Worm (Caenorhabditis elegans): ENCODE results near the gene W02D7.5.
"Not testable (repeated sequence)": the region's sequence is repeated elsewhere in the genome, so short reads cannot be mapped to it uniquely, and the experiment has no call there.

Gene W02D7.5

DNA sequence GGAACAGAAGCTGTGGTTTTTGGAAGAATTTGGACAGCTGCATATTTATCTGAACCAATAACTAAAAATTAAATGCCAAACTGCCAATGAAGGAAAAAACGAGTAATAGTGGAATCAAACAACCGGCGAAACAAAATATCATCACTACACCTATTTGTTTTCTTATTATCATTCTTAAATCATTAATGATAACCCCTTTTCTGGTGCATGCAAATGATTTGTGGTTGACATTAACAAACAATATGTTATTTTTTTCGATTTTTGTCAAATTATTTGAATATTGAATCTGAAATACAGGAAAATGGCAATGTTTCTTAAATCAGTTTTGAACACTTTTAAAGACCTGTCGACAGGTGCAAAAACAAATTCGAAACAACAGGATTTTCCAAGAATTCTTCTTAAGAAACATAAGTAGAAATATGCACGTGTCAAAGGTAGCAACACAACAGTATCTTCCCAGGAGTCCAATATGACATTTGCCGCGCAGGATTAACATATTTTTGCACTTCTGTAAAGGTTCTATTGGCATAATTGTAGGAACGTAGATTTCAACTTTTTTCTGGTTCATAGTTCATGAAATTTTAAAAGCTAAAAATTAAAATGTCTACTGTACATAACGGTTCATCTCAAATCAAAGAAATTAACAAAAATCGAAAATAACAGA, at the start of gene W02D7.5:
TSS of gene W02D7.5 (minus strand) at position 51 of the 664 bp plus-strand sequence.
- TF ChIP-seq unc-39 (tag; optimal IDR thresholded peaks at IDR 0.05) (no peak), lin-13 (tag; optimal IDR thresholded peaks at IDR 0.05) (no peak), lin-32 (GFP tag; optimal IDR thresholded peaks at IDR 0.05) (no peak), sptf-1 (tag; optimal IDR thresholded peaks at IDR 0.05) (no peak), cnd-1 (tag; optimal IDR thresholded peaks at IDR 0.05) (no peak), nhr-76 (tag; optimal IDR thresholded peaks at IDR 0.05) (no peak)

DNA sequence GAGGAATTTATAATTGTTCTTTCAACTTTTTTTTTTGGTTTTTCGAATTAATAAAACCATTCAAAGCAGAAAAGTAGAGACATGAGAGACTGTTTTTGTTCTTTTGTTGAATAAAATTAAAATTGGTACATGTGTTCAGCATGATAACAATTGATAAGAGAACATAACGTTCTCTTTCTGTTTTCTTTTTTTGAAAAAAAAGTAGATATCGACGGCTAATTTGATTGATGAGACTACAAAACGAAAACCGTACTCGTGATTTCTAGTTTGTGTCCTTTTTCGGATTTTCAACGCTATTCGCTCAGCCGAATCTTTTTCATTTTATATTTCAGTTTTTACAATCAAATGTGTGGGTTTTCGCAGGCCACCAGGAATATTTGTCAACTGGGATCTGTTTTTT, 46.4 kb upstream of the W02D7.5 start, which contains the start of gene C08D8.1:
TSS of gene C08D8.1 (plus strand) at position 324 of the 400 bp plus-strand sequence.
- TF ChIP-seq nhr-12 (tag; optimal IDR thresholded peaks at IDR 0.05) (no peak), unc-120 (tag; optimal IDR thresholded peaks at IDR 0.05; ENCODE audit: poor library complexity, severe bottlenecking) (no peak), lin-32 (GFP tag; optimal IDR thresholded peaks at IDR 0.05) (no peak), cnd-1 (tag; optimal IDR thresholded peaks at IDR 0.05) (no peak), nhr-76 (tag; optimal IDR thresholded peaks at IDR 0.05) (no peak), ceh-39 (tag; optimal IDR thresholded peaks at IDR 0.05) (no peak), nhr-2 (tag; optimal IDR thresholded peaks at IDR 0.05) (no peak), mls-2 (tag; optimal IDR thresholded peaks at IDR 0.05) (no peak), elt-3 (tag; optimal IDR thresholded peaks at IDR 0.05) (no peak), snpc-4 (tag; optimal IDR thresholded peaks at IDR 0.05) (no peak), ztf-11 (tag; optimal IDR thresholded peaks at IDR 0.05) (no peak), nhr-28 (tag; optimal IDR thresholded peaks at IDR 0.05) (no peak), lin-13 (tag; optimal IDR thresholded peaks at IDR 0.05) (no peak), unc-39 (tag; optimal IDR thresholded peaks at IDR 0.05) (no peak), pha-4 (tag; optimal IDR thresholded peaks at IDR 0.05) (no peak), lsy-2 (tag; optimal IDR thresholded peaks at IDR 0.05) (no peak)

- no peak for TF ChIP-seq ztf-11 (tag; optimal IDR thresholded peaks at IDR 0.05)
- no peak for TF ChIP-seq nhr-28 (tag; optimal IDR thresholded peaks at IDR 0.05)
- TF ChIP-seq sem-2 (GFP tag; optimal IDR thresholded peaks at IDR 0.05), result no peak
- no peak for TF ChIP-seq bed-3 (GFP tag; optimal IDR thresholded peaks at IDR 0.05)
- TF ChIP-seq ceh-43 (GFP tag; optimal IDR thresholded peaks at IDR 0.05), result no peak
- no peak for TF ChIP-seq flh-1 (GFP tag; optimal IDR thresholded peaks at IDR 0.05)
- no peak for TF ChIP-seq sptf-1 (tag; optimal IDR thresholded peaks at IDR 0.05)
- TF ChIP-seq nhr-12 (tag; optimal IDR thresholded peaks at IDR 0.05), result no peak
- TF ChIP-seq ceh-39 (tag; optimal IDR thresholded peaks at IDR 0.05), result no peak
- no peak for TF ChIP-seq unc-39 (tag; optimal IDR thresholded peaks at IDR 0.05)
- TF ChIP-seq ces-1 (GFP tag; optimal IDR thresholded peaks at IDR 0.05), result no peak
- no peak for TF ChIP-seq blmp-1 (tag; optimal IDR thresholded peaks at IDR 0.05)
- no peak for TF ChIP-seq hlh-1 (tag; optimal IDR thresholded peaks at IDR 0.05)
- TF ChIP-seq mep-1 (tag; optimal IDR thresholded peaks at IDR 0.05), result no peak
- no peak for TF ChIP-seq ham-2 (GFP tag; optimal IDR thresholded peaks at IDR 0.05)
- TF ChIP-seq elt-1 (tag; optimal IDR thresholded peaks at IDR 0.05; ENCODE audit: borderline replicate concordance, insufficient read depth), result no peak
- TF ChIP-seq unc-120 (tag; optimal IDR thresholded peaks at IDR 0.05; ENCODE audit: poor library complexity, severe bottlenecking), result no peak
These were observed 43.4 kb upstream of the W02D7.5 start for ce11 chrV:8342416-8342815.

ce11 chrV:8340924-8341323, 41.9 kb upstream of the W02D7.5 start, which contains the start of gene C08D8.7:
Gene C08D8.7 (plus strand): TSS chrV:8341224.
- not testable (repeated sequence) for TF ChIP-seq unc-39, blmp-1, nhr-28 (tag; optimal IDR thresholded peaks at IDR 0.05)

DNA sequence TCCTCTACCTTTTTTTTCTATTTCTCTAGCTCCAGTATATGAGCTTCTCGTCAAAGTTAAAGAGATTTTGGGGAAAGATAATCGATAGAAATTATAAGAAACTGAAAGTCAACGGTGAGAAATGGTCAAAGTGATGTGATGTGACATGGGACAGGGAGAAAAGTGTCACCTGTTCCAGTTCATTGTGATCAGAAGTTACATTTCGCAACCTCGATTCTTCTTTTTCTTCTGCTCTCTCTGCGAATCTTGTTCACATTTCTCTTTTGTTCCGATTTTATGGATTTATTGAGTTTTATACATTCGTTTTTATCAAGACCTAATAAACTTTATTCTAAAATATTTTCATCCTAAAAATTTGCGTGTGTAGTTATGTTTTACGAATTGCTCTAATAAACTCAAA, 36.6 kb upstream of the W02D7.5 start:
- TF ChIP-seq snpc-4 (tag; optimal IDR thresholded peaks at IDR 0.05) (no peak), hlh-1 (tag; optimal IDR thresholded peaks at IDR 0.05) (peak; percentile 82), lin-13 (tag; optimal IDR thresholded peaks at IDR 0.05) (no peak), drap-1 (GFP tag; optimal IDR thresholded peaks at IDR 0.05) (no peak), elt-1 (tag; optimal IDR thresholded peaks at IDR 0.05; ENCODE audit: borderline replicate concordance, insufficient read depth) (no peak), pha-4 (tag; optimal IDR thresholded peaks at IDR 0.05) (no peak), ztf-11 (tag; optimal IDR thresholded peaks at IDR 0.05) (no peak), nhr-12 (tag; optimal IDR thresholded peaks at IDR 0.05) (no peak), nhr-2 (tag; optimal IDR thresholded peaks at IDR 0.05) (no peak), unc-39 (tag; optimal IDR thresholded peaks at IDR 0.05) (no peak), unc-62 (GFP tag; optimal IDR thresholded peaks at IDR 0.05) (peak; percentile 83), ceh-43 (GFP tag; optimal IDR thresholded peaks at IDR 0.05) (no peak)
